Worm (Caenorhabditis elegans): ENCODE measurements around the gene srt-67.

Gene srt-67

ce11 chrV:5271487-5271886, 14.2 kb upstream of the srt-67 start (continued):
- TF ChIP-seq zfp-2 (tag; optimal IDR thresholded peaks at IDR 0.05) (no peak), tag-97 (GFP tag; IDR thresholded peaks at IDR 0.05) (no peak), ceh-44 (GFP tag; IDR thresholded peaks at IDR 0.05) (no peak), nhr-77 (tag; optimal IDR thresholded peaks at IDR 0.05) (peak; percentile 89), rbr-2 (tag; optimal IDR thresholded peaks at IDR 0.05) (peak; percentile 21), ctbp-1 (GFP tag; IDR thresholded peaks at IDR 0.05) (no peak), nhr-111 (GFP tag; optimal IDR thresholded peaks at IDR 0.05) (no peak)

- TF ChIP-seq aha-1 (tag) (peak; percentile 85), dpl-1 (GFP tag; optimal IDR thresholded peaks at IDR 0.05) (peak; percentile 89), D1046.2 (GFP tag; IDR thresholded peaks at IDR 0.05) (no peak), php-3 (GFP tag; IDR thresholded peaks at IDR 0.05) (no peak), Y105C5A.15 (GFP tag; IDR thresholded peaks at IDR 0.05) (no peak), ztf-11 (tag; optimal IDR thresholded peaks at IDR 0.05) (no peak), lir-3 (tag; optimal IDR thresholded peaks at IDR 0.05) (no peak), daf-19 (GFP tag; conservative IDR thresholded peaks at IDR 0.05) (no peak), duxl-1 (tag; optimal IDR thresholded peaks at IDR 0.05; ENCODE audit: poor library complexity) (no peak), F37D6.2 (tag; optimal IDR thresholded peaks at IDR 0.05) (no peak), nhr-48 (tag; optimal IDR thresholded peaks at IDR 0.05) (peak; percentile 47), lin-38 (GFP tag; IDR thresholded peaks at IDR 0.05) (peak; percentile 92), nhr-28 (tag; optimal IDR thresholded peaks at IDR 0.05) (peak; percentile 36), spr-1 (tag; optimal IDR thresholded peaks at IDR 0.05) (no peak), nhr-11 (tag; optimal IDR thresholded peaks at IDR 0.05) (no peak), lin-13 (GFP tag; optimal IDR thresholded peaks at IDR 0.05) (no peak), nhr-6 (tag; optimal IDR thresholded peaks at IDR 0.05) (peak; percentile 1), unc-130 (GFP tag; optimal IDR thresholded peaks at IDR 0.05) (peak; percentile 7), pha-4 (GFP tag; IDR thresholded peaks at IDR 0.05) (no peak), pha-4 (tag; optimal IDR thresholded peaks at IDR 0.05) (peak; percentile 17), rbr-2 (tag; optimal IDR thresholded peaks at IDR 0.05) (peak; percentile 53), ces-1 (GFP tag; optimal IDR thresholded peaks at IDR 0.05) (no peak), Y75B8A.6 (GFP tag; IDR thresholded peaks at IDR 0.05) (no peak), lin-15B (tag; optimal IDR thresholded peaks at IDR 0.05) (no peak), F10B5.3 (tag; optimal IDR thresholded peaks at IDR 0.05) (no peak), set-16 (GFP tag; IDR thresholded peaks at IDR 0.05) (no peak), arid-1 (GFP tag; conservative IDR thresholded peaks at IDR 0.05) (no peak), nhr-237 (tag; optimal IDR thresholded peaks at IDR 0.05) (no peak), dmd-9 (GFP tag; IDR thresholded peaks at IDR 0.05) (no peak), ceh-28 (tag; optimal IDR thresholded peaks at IDR 0.05) (no peak), nhr-10 (tag; optimal IDR thresholded peaks at IDR 0.05) (no peak), ZK546.5 (tag; optimal IDR thresholded peaks at IDR 0.05) (no peak), vab-7 (GFP tag; IDR thresholded peaks at IDR 0.05) (no peak), cey-2 (tag; optimal IDR thresholded peaks at IDR 0.05; ENCODE audit: borderline replicate concordance, insufficient read depth) (no peak)
These were observed 11.8 kb upstream of the srt-67 start, which contains the start of gene penr-1 for ce11 chrV:5269024-5269535. TSS of gene penr-1 (plus strand) at chrV:5269485.

ce11 chrV:5265581-5265980, 8.3 kb upstream of the srt-67 start, which contains the start of the genes srt-69 and B0238.12:
TSS of gene srt-69 (minus strand) at chrV:5265681.
TSS of gene B0238.12 (plus strand) at chrV:5265844.
- no peak for TF ChIP-seq ztf-7 (tag; optimal IDR thresholded peaks at IDR 0.05)
- no peak for TF ChIP-seq dpl-1 (GFP tag; optimal IDR thresholded peaks at IDR 0.05)
- no peak for TF ChIP-seq lin-1 (GFP tag; IDR thresholded peaks at IDR 0.05)
- TF ChIP-seq nhr-48 (tag; optimal IDR thresholded peaks at IDR 0.05), result no peak
- TF ChIP-seq ces-1 (GFP tag; optimal IDR thresholded peaks at IDR 0.05), result no peak
- no peak for TF ChIP-seq zfp-2 (tag; optimal IDR thresholded peaks at IDR 0.05)
- no peak for TF ChIP-seq madf-5 (GFP tag; IDR thresholded peaks at IDR 0.05)
- TF ChIP-seq vab-7 (GFP tag; IDR thresholded peaks at IDR 0.05), result no peak

All from whole organism, L4 larva.